Worm (Caenorhabditis elegans) whole organism, young adult: ENCODE data around the gene ador-1.

Experiments used
- B0019.2 ChIP-seq: fragments of 200-800 bp; sonication (Bioruptor generic); conservative IDR thresholded peaks from 2 replicates; pipeline ENCODE4 v1.3.6; 2022; ENCODE audit warnings: missing genetic modification reagents, missing genetic modification characterization, missing compliant biosample characterization
- F33H1.4 ChIP-seq: fragments of 200-800 bp; sonication (Bioruptor generic); IDR thresholded peaks from 2 replicates; pipeline ENCODE4 v1.3.6; 2022; ENCODE audit warnings: missing genetic modification reagents, missing genetic modification characterization, missing compliant biosample characterization
- F49E8.2 ChIP-seq: sonication (generic microtip); optimal IDR thresholded peaks from 3 replicates; lab custom pipeline; 2017; ENCODE audit warnings: missing genetic modification characterization, mild to moderate bottlenecking, missing compliant biosample characterization, antibody characterized with exemption, moderate library complexity; ENCODE audit not compliant: insufficient read depth
- F57A8.1 ChIP-seq: fragments of 200-800 bp; sonication (Bioruptor generic); optimal IDR thresholded peaks from 2 replicates; lab custom pipeline; 2018; ENCODE audit warnings: mild to moderate bottlenecking, missing genetic modification characterization, moderate library complexity, missing compliant biosample characterization
- K11D2.4 ChIP-seq: fragments of 200-800 bp; sonication (Bioruptor generic); IDR thresholded peaks from 2 replicates; pipeline ENCODE4 v1.3.6; 2022; ENCODE audit warnings: missing genetic modification reagents, missing genetic modification characterization, missing compliant biosample characterization
- Y53F4B.3 ChIP-seq: fragments of 200-800 bp; sonication (Bioruptor generic); IDR thresholded peaks from 2 replicates; pipeline ENCODE4 v1.3.6; 2022; ENCODE audit warnings: missing genetic modification reagents, missing genetic modification characterization, missing compliant biosample characterization
- Y56A3A.18 ChIP-seq: fragments of 200-800 bp; sonication (Bioruptor generic); IDR thresholded peaks from 2 replicates; pipeline ENCODE4 v1.3.6; 2022; ENCODE audit warnings: missing genetic modification reagents, missing genetic modification characterization, missing compliant biosample characterization
- akir-1 ChIP-seq: fragments of 200-800 bp; sonication (Bioruptor generic); optimal IDR thresholded peaks from 2 replicates; lab custom pipeline; 2018; ENCODE audit warnings: mild to moderate bottlenecking, missing genetic modification characterization, moderate library complexity, missing compliant biosample characterization
- aptf-2 ChIP-seq: fragments of 200-800 bp; sonication (Bioruptor generic); conservative IDR thresholded peaks from 2 replicates; pipeline ENCODE4 v1.3.6; 2022; ENCODE audit warnings: missing genetic modification reagents, missing genetic modification characterization, missing compliant biosample characterization
- atf-7 ChIP-seq: sonication (generic microtip); optimal IDR thresholded peaks from 2 replicates; lab custom pipeline; 2017; ENCODE audit warnings: mild to moderate bottlenecking, missing genetic modification characterization, missing compliant biosample characterization
- attf-6 ChIP-seq: fragments of 200-800 bp; sonication (Bioruptor generic); IDR thresholded peaks from 2 replicates; pipeline ENCODE4 v1.3.6; 2022; ENCODE audit warnings: missing genetic modification reagents, missing genetic modification characterization, missing compliant biosample characterization
- cebp-2 ChIP-seq: fragments of 200-800 bp; sonication (Bioruptor generic); IDR thresholded peaks from 2 replicates; pipeline ENCODE4 v1.3.6; 2022; ENCODE audit warnings: missing genetic modification characterization, missing compliant biosample characterization
- ceh-100 ChIP-seq: fragments of 200-800 bp; sonication (Bioruptor generic); IDR thresholded peaks from 2 replicates; pipeline ENCODE4 v1.3.6; 2022; ENCODE audit warnings: missing genetic modification reagents, missing genetic modification characterization, missing compliant biosample characterization
- ceh-27 ChIP-seq: fragments of 200-800 bp; sonication (Bioruptor generic); optimal IDR thresholded peaks from 2 replicates; lab custom pipeline; 2018; ENCODE audit warnings: mild to moderate bottlenecking, missing genetic modification characterization, moderate library complexity, missing compliant biosample characterization
- die-1 ChIP-seq: sonication (generic microtip); optimal IDR thresholded peaks from 2 replicates; lab custom pipeline; 2016; ENCODE audit warnings: missing genotype, mild to moderate bottlenecking, missing genetic modification characterization, missing compliant biosample characterization
- dpff-1 ChIP-seq: sonication (generic microtip); optimal IDR thresholded peaks from 2 replicates; lab custom pipeline; 2017; ENCODE audit warnings: mild to moderate bottlenecking, missing genetic modification characterization, missing compliant biosample characterization
- dpl-1 ChIP-seq: fragments of 150-350 bp; optimal IDR thresholded peaks from 2 replicates; lab custom pipeline; 2014; ENCODE audit warnings: missing biosample characterization, missing genetic modification reagents, missing genetic modification characterization
- efl-1 ChIP-seq: fragments of 150-350 bp; optimal IDR thresholded peaks from 2 replicates; lab custom pipeline; 2014; ENCODE audit warnings: missing biosample characterization, missing genetic modification reagents, missing genetic modification characterization
- egrh-3 ChIP-seq: fragments of 200-800 bp; sonication (Bioruptor generic); IDR thresholded peaks from 2 replicates; pipeline ENCODE4 v1.3.6; 2022; ENCODE audit warnings: missing genetic modification reagents, missing genetic modification characterization, missing compliant biosample characterization
- ekl-4 ChIP-seq: fragments of 200-800 bp; sonication (Bioruptor generic); IDR thresholded peaks from 2 replicates; pipeline ENCODE4 v1.3.6; 2022; ENCODE audit warnings: missing genetic modification reagents, missing genetic modification characterization, missing compliant biosample characterization
- gei-17 ChIP-seq: fragments of 200-800 bp; sonication (Bioruptor generic); optimal IDR thresholded peaks from 2 replicates; lab custom pipeline; 2018; ENCODE audit warnings: mild to moderate bottlenecking, missing genetic modification characterization, missing compliant biosample characterization
- let-607 ChIP-seq, 2 experiments: fragments of 200-800 bp in 1 of 2; sonication (Bioruptor generic) in 1 of 2; sonication (generic microtip) in 1 of 2; optimal IDR thresholded peaks; 2 replicates each; lab custom pipeline; 2016 to 2018; ENCODE audit warnings: mild to moderate bottlenecking in 2 of 2, missing compliant biosample characterization in 2 of 2, missing genetic modification characterization in 2 of 2, moderate library complexity in 2 of 2, missing genotype in 1 of 2
- lin-54 ChIP-seq: fragments of 200-800 bp; sonication (Bioruptor generic); optimal IDR thresholded peaks from 2 replicates; lab custom pipeline; 2018; ENCODE audit warnings: mild to moderate bottlenecking, missing genetic modification characterization, missing compliant biosample characterization
- lsl-1 ChIP-seq: fragments of 200-800 bp; sonication (Bioruptor generic); optimal IDR thresholded peaks from 2 replicates; lab custom pipeline; 2018; ENCODE audit warnings: mild to moderate bottlenecking, missing genetic modification characterization, moderate library complexity, missing compliant biosample characterization
- madf-6 ChIP-seq: fragments of 200-800 bp; sonication (Bioruptor generic); IDR thresholded peaks from 2 replicates; pipeline ENCODE4 v1.3.6; 2022; ENCODE audit warnings: missing genetic modification reagents, missing genetic modification characterization, missing compliant biosample characterization
- mel-28 ChIP-seq: sonication (generic microtip); optimal IDR thresholded peaks from 2 replicates; lab custom pipeline; 2016; ENCODE audit warnings: borderline replicate concordance, mild to moderate bottlenecking, missing genetic modification characterization, missing compliant biosample characterization
- nfya-2 ChIP-seq: fragments of 200-800 bp; sonication (Bioruptor generic); IDR thresholded peaks from 2 replicates; pipeline ENCODE4 v1.3.6; 2022; ENCODE audit warnings: missing genetic modification reagents, missing genetic modification characterization, missing compliant biosample characterization
- nfyb-1 ChIP-seq: fragments of 200-800 bp; sonication (Bioruptor generic); IDR thresholded peaks from 2 replicates; pipeline ENCODE4 v1.3.6; 2022; ENCODE audit warnings: missing genetic modification reagents, missing genetic modification characterization, missing compliant biosample characterization
- nhr-120 ChIP-seq: fragments of 200-800 bp; sonication (Bioruptor generic); IDR thresholded peaks from 2 replicates; pipeline ENCODE4 v1.3.6; 2022; ENCODE audit warnings: missing genetic modification characterization, missing compliant biosample characterization
- nhr-179 ChIP-seq: sonication (generic microtip); optimal IDR thresholded peaks from 2 replicates; lab custom pipeline; 2016; ENCODE audit warnings: mild to moderate bottlenecking, missing genetic modification characterization, missing compliant biosample characterization
- pbrm-1 ChIP-seq: fragments of 200-800 bp; sonication (Bioruptor generic); IDR thresholded peaks from 2 replicates; pipeline ENCODE4 v1.3.6; 2022; ENCODE audit warnings: missing genetic modification reagents, missing genetic modification characterization, missing compliant biosample characterization
- pha-4 ChIP-seq: fragments of 150-350 bp; sonication (generic microtip); optimal IDR thresholded peaks from 2 replicates; lab custom pipeline; 2014; ENCODE audit warnings: missing biosample characterization, missing genetic modification reagents, missing genetic modification characterization
- sdz-38 ChIP-seq: sonication (generic microtip); optimal IDR thresholded peaks from 2 replicates; lab custom pipeline; 2016; ENCODE audit warnings: missing genotype, missing genetic modification characterization, missing compliant biosample characterization
- snpc-1.3 ChIP-seq: sonication (generic microtip); optimal IDR thresholded peaks from 2 replicates; lab custom pipeline; 2017; ENCODE audit warnings: missing genetic modification characterization, mild to moderate bottlenecking, missing compliant biosample characterization, antibody characterized with exemption, moderate library complexity, missing genotype, missing genetic modification reagents; ENCODE audit not compliant: insufficient read depth
- sptf-2 ChIP-seq: fragments of 200-800 bp; sonication (Bioruptor generic); optimal IDR thresholded peaks from 2 replicates; lab custom pipeline; 2018; ENCODE audit warnings: mild to moderate bottlenecking, missing genetic modification characterization, missing compliant biosample characterization
- tlf-1 ChIP-seq: fragments of 200-800 bp; sonication (Bioruptor generic); optimal IDR thresholded peaks from 2 replicates; lab custom pipeline; 2018; ENCODE audit warnings: mild to moderate bottlenecking, missing genetic modification characterization, missing compliant biosample characterization
- xnd-1 ChIP-seq: sonication (generic microtip); optimal IDR thresholded peaks from 2 replicates; lab custom pipeline; 2016; ENCODE audit warnings: missing genotype, missing genetic modification reagents, missing genetic modification characterization, missing compliant biosample characterization
- ztf-22 ChIP-seq: fragments of 200-800 bp; sonication (Bioruptor generic); optimal IDR thresholded peaks from 2 replicates; lab custom pipeline; 2018; ENCODE audit warnings: mild to moderate bottlenecking, missing genetic modification characterization, moderate library complexity, missing compliant biosample characterization
- ztf-25 ChIP-seq: fragments of 200-800 bp; sonication (Bioruptor generic); IDR thresholded peaks from 2 replicates; pipeline ENCODE4 v1.3.6; 2022; ENCODE audit warnings: missing genetic modification reagents, missing genetic modification characterization, missing compliant biosample characterization

The ador-1 gene

ce11 chrII:12508650-12509049 lies 6.0 kb upstream of the ador-1 start, which contains the start of gene srh-67:
TSS of gene srh-67 (plus strand) at chrII:12508950.
- TF ChIP-seq xnd-1 (tag; lab: Kevin White, UChicago): no peak
- no peak for TF ChIP-seq gei-17 (GFP tag; lab: Kevin White, UChicago)
- no peak for TF ChIP-seq sptf-2
- no peak for TF ChIP-seq dpff-1 (tag; lab: Kevin White, UChicago)
- no peak for TF ChIP-seq dpl-1 (GFP tag; lab: Kevin White, UChicago)
- TF ChIP-seq attf-6 (GFP tag; lab: Robert Waterston, UW): no peak
- TF ChIP-seq aptf-2 (GFP tag; lab: Robert Waterston, UW): no peak
- TF ChIP-seq nhr-120: no peak
- no peak for TF ChIP-seq madf-6 (GFP tag; lab: Robert Waterston, UW)
- no peak for TF ChIP-seq nfya-2 (GFP tag; lab: Robert Waterston, UW)
- no peak for TF ChIP-seq F33H1.4 (GFP tag; lab: Robert Waterston, UW)
- no peak for TF ChIP-seq F57A8.1
- TF ChIP-seq atf-7 (tag; lab: Kevin White, UChicago): no peak
- no peak for TF ChIP-seq ekl-4
- no peak for TF ChIP-seq ztf-25 (GFP tag; lab: Robert Waterston, UW)

ce11 chrII:12507038-12507437 lies 4.4 kb upstream of the ador-1 start, which contains the start of gene srh-68:
TSS of gene srh-68 (plus strand) at chrII:12507338.
- TF ChIP-seq B0019.2 (GFP tag; lab: Robert Waterston, UW) (no peak), mel-28 (tag; lab: Kevin White, UChicago) (no peak), lin-54 (GFP tag; lab: Kevin White, UChicago) (no peak), nfyb-1 (GFP tag; lab: Robert Waterston, UW) (no peak), nhr-179 (no peak), efl-1 (GFP tag; lab: Kevin White, UChicago) (no peak), Y56A3A.18 (GFP tag; lab: Robert Waterston, UW) (no peak), Y53F4B.3 (GFP tag; lab: Robert Waterston, UW) (no peak), sdz-38 (tag; lab: Kevin White, UChicago) (no peak), snpc-1.3 (tag; lab: Kevin White, UChicago) (no peak), F33H1.4 (GFP tag; lab: Robert Waterston, UW) (no peak), ceh-100 (GFP tag; lab: Robert Waterston, UW) (no peak), akir-1 (GFP tag; lab: Kevin White, UChicago) (no peak)
- TF ChIP-seq, all 124 proteins: peak for 0

- no peak for TF ChIP-seq cebp-2 (GFP tag; lab: Robert Waterston, UW)
- no peak for TF ChIP-seq pbrm-1 (GFP tag; lab: Robert Waterston, UW)
- TF ChIP-seq lsl-1: no peak
- TF ChIP-seq K11D2.4 (GFP tag; lab: Robert Waterston, UW): no peak
- TF ChIP-seq die-1 (tag; lab: Kevin White, UChicago): no peak
- TF ChIP-seq nhr-179: no peak
- TF ChIP-seq attf-6 (GFP tag; lab: Robert Waterston, UW): no peak
- TF ChIP-seq egrh-3 (GFP tag; lab: Robert Waterston, UW): no peak
- no peak for TF ChIP-seq ceh-27 (GFP tag; lab: Kevin White, UChicago)
- TF ChIP-seq tlf-1 (GFP tag; lab: Kevin White, UChicago): no peak
- TF ChIP-seq dpff-1 (tag; lab: Kevin White, UChicago): no peak
- no peak for TF ChIP-seq F49E8.2 (tag; lab: Kevin White, UChicago)
- TF ChIP-seq pha-4 (tag; lab: Kevin White, UChicago): no peak
- TF ChIP-seq ztf-22 (GFP tag; lab: Kevin White, UChicago): no peak
- TF ChIP-seq let-607 (tag; optimal IDR thresholded peaks at IDR 0.05; lab: Kevin White, UChicago): no peak
Measured at ce11 chrII:12506511-12506910, 3.8 kb upstream of the ador-1 start.
